Fruit fly (Drosophila melanogaster): Measurements from ENCODE around the gene CG3191.
A peak's percentile ranks its signal among the peaks of the same experiment; 100 is the strongest.

Gene CG3191

dm6 chrX:2300293-2301068 lies 48.7 kb upstream of the CG3191 start (continued):
- TF ChIP-seq Side (GFP tag; optimal IDR thresholded peaks at IDR 0.05) (peak; percentile 85), gt (GFP tag; IDR thresholded peaks at IDR 0.05) (peak; percentile 92), tna (GFP tag; IDR thresholded peaks at IDR 0.05; ENCODE audit: partially characterized antibody) (no peak), slp2 (GFP tag; optimal IDR thresholded peaks at IDR 0.05) (peak; percentile 95), CG32767 (GFP tag; IDR thresholded peaks at IDR 0.05) (peak; percentile 98), CG18476 (GFP tag; optimal IDR thresholded peaks at IDR 0.05) (peak; percentile 92), dati (GFP tag; IDR thresholded peaks at IDR 0.05) (peak; percentile 95), chm (GFP tag; IDR thresholded peaks at IDR 0.05) (peak; percentile 98), CG12391 (tag; optimal IDR thresholded peaks at IDR 0.05) (peak; percentile 94), wek (GFP tag; optimal IDR thresholded peaks at IDR 0.05) (peak; percentile 90), fru (optimal IDR thresholded peaks at IDR 0.05) (no peak), dimm (GFP tag; IDR thresholded peaks at IDR 0.05) (peak; percentile 96), CG42726 (GFP tag; IDR thresholded peaks at IDR 0.05; ENCODE audit: partially characterized antibody) (0 out of 2 replicates have a peak, but pooled peaks have one; percentile 25), row (GFP tag; IDR thresholded peaks at IDR 0.05) (peak; percentile 94), gcm (GFP tag; optimal IDR thresholded peaks at IDR 0.05) (peak; percentile 94), bbx (GFP tag; IDR thresholded peaks at IDR 0.05; ENCODE audit: partially characterized antibody) (no peak), Fer1 (GFP tag; optimal IDR thresholded peaks at IDR 0.05) (peak; percentile 91), Atf6 (GFP tag; IDR thresholded peaks at IDR 0.05) (peak; percentile 95), amos (GFP tag; IDR thresholded peaks at IDR 0.05; ENCODE audit: partially characterized antibody) (no peak), CG3726 (GFP tag; IDR thresholded peaks at IDR 0.05) (peak; percentile 97), az2 (GFP tag; optimal IDR thresholded peaks at IDR 0.05) (peak; percentile 93), Mrtf (GFP tag; IDR thresholded peaks at IDR 0.05) (peak; percentile 96), CG4404 (GFP tag; IDR thresholded peaks at IDR 0.05) (peak; percentile 91), ci (GFP tag; IDR thresholded peaks at IDR 0.05) (peak; percentile 99), ERR (GFP tag; optimal IDR thresholded peaks at IDR 0.05) (peak; percentile 68), Spps (tag; optimal IDR thresholded peaks at IDR 0.05) (peak; percentile 88), grau (tag; optimal IDR thresholded peaks at IDR 0.05) (peak; percentile 94), CG18619 (GFP tag; optimal IDR thresholded peaks at IDR 0.05) (peak; percentile 93), CG14014 (GFP tag; IDR thresholded peaks at IDR 0.05) (peak; percentile 96), MTF-1 (GFP tag; optimal IDR thresholded peaks at IDR 0.05; ENCODE audit: borderline replicate concordance) (peak; percentile 88), dmrt99B (tag; optimal IDR thresholded peaks at IDR 0.05) (peak; percentile 97), CG10431 (GFP tag; optimal IDR thresholded peaks at IDR 0.05) (peak; percentile 79), CG11504 (tag; optimal IDR thresholded peaks at IDR 0.05) (peak; percentile 96), maf-S (GFP tag; optimal IDR thresholded peaks at IDR 0.05) (peak; percentile 91), vfl (GFP tag; optimal IDR thresholded peaks at IDR 0.05) (peak; percentile 88), Abd-B (GFP tag; optimal IDR thresholded peaks at IDR 0.05) (peak; percentile 95), caup (GFP tag; optimal IDR thresholded peaks at IDR 0.05; ENCODE audit: severe bottlenecking) (peak; percentile 94), Atf-2 (GFP tag; optimal IDR thresholded peaks at IDR 0.05) (peak; percentile 89), Max (GFP tag; optimal IDR thresholded peaks at IDR 0.05) (peak; percentile 84), CG31388 (GFP tag; optimal IDR thresholded peaks at IDR 0.05) (peak; percentile 74), Xbp1 (GFP tag; optimal IDR thresholded peaks at IDR 0.05) (peak; percentile 94), CG31441 (GFP tag; IDR thresholded peaks at IDR 0.05) (peak; percentile 92), Hand (GFP tag; optimal IDR thresholded peaks at IDR 0.05) (peak; percentile 90), CG11695 (GFP tag; IDR thresholded peaks at IDR 0.05) (peak; percentile 98), org-1 (GFP tag; optimal IDR thresholded peaks at IDR 0.05) (peak; percentile 97), C15 (GFP tag; IDR thresholded peaks at IDR 0.05) (peak; percentile 87; the same call in 2 of the 3 replicates), sens-2 (GFP tag; IDR thresholded peaks at IDR 0.05) (peak; percentile 98), Rfx (GFP tag; IDR thresholded peaks at IDR 0.05) (peak; percentile 97), CG17612 (GFP tag; IDR thresholded peaks at IDR 0.05) (peak; percentile 91), CG13624 (GFP tag; optimal IDR thresholded peaks at IDR 0.05) (peak; percentile 86)

Data from whole organism, embryonic.